Worm (Caenorhabditis elegans): ENCODE measurements around the gene alh-3.

ce11 chrIV:11038218-11038617 is 15.8 kb downstream of the alh-3 start:
- TF ChIP-seq C06A6.2 (GFP tag; conservative IDR thresholded peaks at IDR 0.05) (no peak), madf-10 (tag; optimal IDR thresholded peaks at IDR 0.05) (no peak), nfya-1 (tag; optimal IDR thresholded peaks at IDR 0.05; ENCODE audit: borderline replicate concordance, insufficient read depth) (no peak), sea-2 (GFP tag; IDR thresholded peaks at IDR 0.05) (no peak), unc-130 (GFP tag; optimal IDR thresholded peaks at IDR 0.05) (no peak), zfh-2 (GFP tag; conservative IDR thresholded peaks at IDR 0.05) (no peak), rcor-1 (GFP tag; IDR thresholded peaks at IDR 0.05) (no peak), D2030.7 (GFP tag; IDR thresholded peaks at IDR 0.05) (no peak), nfya-2 (GFP tag; IDR thresholded peaks at IDR 0.05) (no peak), aptf-3 (GFP tag; IDR thresholded peaks at IDR 0.05) (no peak), nhr-179 (tag; optimal IDR thresholded peaks at IDR 0.05) (no peak), unc-62 (GFP tag; optimal IDR thresholded peaks at IDR 0.05) (no peak), ama-1 (optimal IDR thresholded peaks at IDR 0.05) (no peak), ama-1 (GFP tag; optimal IDR thresholded peaks at IDR 0.05) (no peak), zim-3 (tag; optimal IDR thresholded peaks at IDR 0.05) (no peak)

Data from whole organism, young adult.